Worm (Caenorhabditis elegans) whole organism, early embryonic: Measurements from ENCODE around the gene Y62H9A.2.

ENCODE experiments used
- B0310.2 ChIP-seq: sonication (generic microtip); optimal IDR thresholded peaks from 2 replicates; lab custom pipeline; 2016; ENCODE audit warnings: mild to moderate bottlenecking, missing genetic modification characterization, missing compliant biosample characterization
- F13C5.2 ChIP-seq: sonication (generic microtip); optimal IDR thresholded peaks from 2 replicates; lab custom pipeline; 2017; ENCODE audit warnings: mild to moderate bottlenecking, missing genetic modification characterization, inconsistent platforms, missing compliant biosample characterization
- aly-1 ChIP-seq: sonication (generic microtip); optimal IDR thresholded peaks from 2 replicates; lab custom pipeline; 2016; ENCODE audit warnings: missing genetic modification characterization, missing compliant biosample characterization
- ama-1 ChIP-seq: fragments of 150-350 bp; optimal IDR thresholded peaks from 2 replicates; lab custom pipeline; 2014
- ceh-13 ChIP-seq: fragments of 200-800 bp; sonication (Bioruptor generic); optimal IDR thresholded peaks from 2 replicates; lab custom pipeline; 2018; ENCODE audit warnings: mild to moderate bottlenecking, missing genetic modification characterization, missing compliant biosample characterization
- ceh-36 ChIP-seq: sonication (generic microtip); optimal IDR thresholded peaks from 2 replicates; lab custom pipeline; 2016; ENCODE audit warnings: missing genetic modification characterization, inconsistent platforms, missing compliant biosample characterization
- ets-7 ChIP-seq: sonication (generic microtip); optimal IDR thresholded peaks from 2 replicates; lab custom pipeline; 2016; ENCODE audit warnings: missing genotype, missing genetic modification characterization, missing compliant biosample characterization
- flt-1 ChIP-seq: fragments of 200-800 bp; sonication (Bioruptor generic); IDR thresholded peaks from 2 replicates; pipeline ENCODE4 v1.3.6; 2022; ENCODE audit warnings: missing genetic modification characterization, missing compliant biosample characterization
- hmbx-1 ChIP-seq: sonication (generic microtip); optimal IDR thresholded peaks from 2 replicates; lab custom pipeline; 2016; ENCODE audit warnings: mild to moderate bottlenecking, missing genetic modification characterization, missing compliant biosample characterization
- hmg-4 ChIP-seq: fragments of 200-800 bp; sonication (Bioruptor generic); optimal IDR thresholded peaks from 2 replicates; lab custom pipeline; 2018; ENCODE audit warnings: mild to moderate bottlenecking, missing genetic modification characterization, missing compliant biosample characterization
- hnd-1 ChIP-seq: sonication (generic microtip); optimal IDR thresholded peaks from 2 replicates; lab custom pipeline; 2016; ENCODE audit warnings: missing genetic modification characterization, missing compliant biosample characterization
- pes-1 ChIP-seq: fragments of 200-800 bp; sonication (Bioruptor generic); IDR thresholded peaks from 2 replicates; pipeline ENCODE4 v1.3.6; 2022; ENCODE audit warnings: missing genetic modification reagents, missing genetic modification characterization, missing compliant biosample characterization
- scrt-1 ChIP-seq: fragments of 200-800 bp; sonication (Bioruptor generic); IDR thresholded peaks from 2 replicates; pipeline ENCODE4 v1.3.6; 2022; ENCODE audit warnings: missing genetic modification characterization, missing compliant biosample characterization
- sea-1 ChIP-seq: fragments of 200-800 bp; sonication (Bioruptor generic); conservative IDR thresholded peaks from 2 replicates; pipeline ENCODE4 v1.3.6; 2022; ENCODE audit warnings: missing genetic modification characterization, missing compliant biosample characterization
- tbx-11 ChIP-seq: fragments of 200-800 bp; sonication (Bioruptor generic); IDR thresholded peaks from 2 replicates; pipeline ENCODE4 v1.3.6; 2022; ENCODE audit warnings: missing genetic modification characterization, missing compliant biosample characterization
- tbx-37 ChIP-seq: fragments of 200-800 bp; sonication (Bioruptor generic); conservative IDR thresholded peaks from 2 replicates; pipeline ENCODE4 v1.3.6; 2022; ENCODE audit warnings: missing genetic modification reagents, missing genetic modification characterization, missing compliant biosample characterization
- tra-4 ChIP-seq: sonication (generic microtip); optimal IDR thresholded peaks from 2 replicates; lab custom pipeline; 2017; ENCODE audit warnings: missing genetic modification characterization, missing compliant biosample characterization

Gene Y62H9A.2

ce11 chrX:11869260-11869659, 8.7 kb downstream of the Y62H9A.2 start, which contains the start of gene dot-1.2:
TSS of gene dot-1.2 (minus strand) at chrX:11869360.
- no peak for TF ChIP-seq tbx-11 (GFP tag; lab: Robert Waterston, UW)
- no peak for TF ChIP-seq hmg-4 (GFP tag; lab: Kevin White, UChicago)
- no peak for TF ChIP-seq hnd-1 (tag; lab: Kevin White, UChicago)
- TF ChIP-seq hmbx-1 (tag; lab: Kevin White, UChicago) = no peak
- TF ChIP-seq ceh-13 (GFP tag; lab: Kevin White, UChicago) = no peak
- TF ChIP-seq pes-1 (GFP tag; lab: Robert Waterston, UW) = no peak
- no peak for TF ChIP-seq F13C5.2
- no peak for TF ChIP-seq sea-1 (GFP tag; lab: Robert Waterston, UW)
- no peak for TF ChIP-seq B0310.2 (tag; lab: Kevin White, UChicago)
- TF ChIP-seq aly-1 (tag; lab: Kevin White, UChicago) = no peak
- TF ChIP-seq ama-1 (lab: Kevin White, UChicago) = no peak
- no peak for TF ChIP-seq tbx-37 (GFP tag; lab: Robert Waterston, UW)

- no peak for TF ChIP-seq B0310.2 (tag; lab: Kevin White, UChicago)
- no peak for TF ChIP-seq aly-1 (tag; lab: Kevin White, UChicago)
- TF ChIP-seq ceh-13 (GFP tag; lab: Kevin White, UChicago) = no peak
- TF ChIP-seq hmg-4 (GFP tag; lab: Kevin White, UChicago) = no peak
- no peak for TF ChIP-seq tbx-37 (GFP tag; lab: Robert Waterston, UW)
These were observed 12.9 kb downstream of the Y62H9A.2 start, which contains the start of gene F54F7.6 for ce11 chrX:11865083-11865482. TSS of gene F54F7.6 (plus strand) at chrX:11865383.

ce11 chrX:11863307-11863706, 14.7 kb downstream of the Y62H9A.2 start, which contains the start of gene F54F7.10:
TSS of gene F54F7.10 (plus strand) at chrX:11863607.
- TF ChIP-seq sea-1 (GFP tag; lab: Robert Waterston, UW) = no peak
- TF ChIP-seq scrt-1 (GFP tag; lab: Robert Waterston, UW) = no peak
- TF ChIP-seq tra-4 (tag; lab: Kevin White, UChicago) = no peak
- no peak for TF ChIP-seq aly-1 (tag; lab: Kevin White, UChicago)
- no peak for TF ChIP-seq tbx-37 (GFP tag; lab: Robert Waterston, UW)
- TF ChIP-seq F13C5.2 = no peak
- TF ChIP-seq hnd-1 (tag; lab: Kevin White, UChicago) = no peak
- no peak for TF ChIP-seq ceh-36 (tag; lab: Kevin White, UChicago)
- no peak for TF ChIP-seq ama-1 (lab: Kevin White, UChicago)
- no peak for TF ChIP-seq hmbx-1 (tag; lab: Kevin White, UChicago)
- no peak for TF ChIP-seq B0310.2 (tag; lab: Kevin White, UChicago)
- no peak for TF ChIP-seq pes-1 (GFP tag; lab: Robert Waterston, UW)
- TF ChIP-seq ceh-13 (GFP tag; lab: Kevin White, UChicago) = no peak
- TF ChIP-seq hmg-4 (GFP tag; lab: Kevin White, UChicago) = no peak
- no peak for TF ChIP-seq ets-7 (tag; lab: Kevin White, UChicago)
- no peak for TF ChIP-seq tbx-11 (GFP tag; lab: Robert Waterston, UW)
- no peak for TF ChIP-seq flt-1

- TF ChIP-seq scrt-1 (GFP tag; lab: Robert Waterston, UW) (no peak), B0310.2 (tag; lab: Kevin White, UChicago) (no peak), ama-1 (lab: Kevin White, UChicago) (no peak), pes-1 (GFP tag; lab: Robert Waterston, UW) (no peak)
These were observed 20.8 kb downstream of the Y62H9A.2 start, which contains the start of gene mes-1 for ce11 chrX:11857178-11857577. TSS of gene mes-1 (plus strand) at chrX:11857478.

- TF ChIP-seq hmg-4 (GFP tag; lab: Kevin White, UChicago) (no peak), ets-7 (tag; lab: Kevin White, UChicago) (no peak), tbx-37 (GFP tag; lab: Robert Waterston, UW) (no peak), F13C5.2 (no peak), tra-4 (tag; lab: Kevin White, UChicago) (no peak), sea-1 (GFP tag; lab: Robert Waterston, UW) (no peak), tbx-11 (GFP tag; lab: Robert Waterston, UW) (no peak), scrt-1 (GFP tag; lab: Robert Waterston, UW) (no peak), aly-1 (tag; lab: Kevin White, UChicago) (no peak), pes-1 (GFP tag; lab: Robert Waterston, UW) (no peak), hmbx-1 (tag; lab: Kevin White, UChicago) (no peak), ama-1 (lab: Kevin White, UChicago) (no peak), ceh-36 (tag; lab: Kevin White, UChicago) (no peak), flt-1 (no peak)
These were observed 21.8 kb downstream of the Y62H9A.2 start for ce11 chrX:11856214-11856613.

- TF ChIP-seq scrt-1 (GFP tag; lab: Robert Waterston, UW) = no peak
- TF ChIP-seq tbx-37 (GFP tag; lab: Robert Waterston, UW) = no peak
- no peak for TF ChIP-seq ceh-13 (GFP tag; lab: Kevin White, UChicago)
- TF ChIP-seq tbx-11 (GFP tag; lab: Robert Waterston, UW) = no peak
- TF ChIP-seq hmg-4 (GFP tag; lab: Kevin White, UChicago) = no peak
- TF ChIP-seq B0310.2 (tag; lab: Kevin White, UChicago) = no peak
- TF ChIP-seq flt-1 = no peak
- no peak for TF ChIP-seq aly-1 (tag; lab: Kevin White, UChicago)
- no peak for TF ChIP-seq tra-4 (tag; lab: Kevin White, UChicago)
- no peak for TF ChIP-seq F13C5.2
These were observed 23.1 kb downstream of the Y62H9A.2 start, which contains the start of gene F54F7.8 for ce11 chrX:11854903-11855302. TSS of gene F54F7.8 (minus strand) at chrX:11855003.

- no peak for TF ChIP-seq pes-1 (GFP tag; lab: Robert Waterston, UW)
- TF ChIP-seq tra-4 (tag; lab: Kevin White, UChicago) = no peak
- TF ChIP-seq flt-1 = no peak
- no peak for TF ChIP-seq scrt-1 (GFP tag; lab: Robert Waterston, UW)
- TF ChIP-seq B0310.2 (tag; lab: Kevin White, UChicago) = no peak
- TF ChIP-seq ama-1 (lab: Kevin White, UChicago) = no peak
- TF ChIP-seq ceh-13 (GFP tag; lab: Kevin White, UChicago) = no peak
- no peak for TF ChIP-seq tbx-11 (GFP tag; lab: Robert Waterston, UW)
- TF ChIP-seq F13C5.2 = no peak
- no peak for TF ChIP-seq ceh-36 (tag; lab: Kevin White, UChicago)
- no peak for TF ChIP-seq tbx-37 (GFP tag; lab: Robert Waterston, UW)
These were observed 23.6 kb downstream of the Y62H9A.2 start for ce11 chrX:11854432-11854831.
